Fruit fly (Drosophila melanogaster) whole organism, embryonic: ENCODE results near the gene meigo.

Source experiments
- Asciz ChIP-seq: fragments of 200-800 bp; sonication (Bioruptor generic); optimal IDR thresholded peaks from 2 replicates; lab custom pipeline; 2017; ENCODE audit warnings: missing biosample characterization, mild to moderate bottlenecking, missing genetic modification characterization, missing genetic modification reagents
- B-H1 ChIP-seq: fragments of 200-800 bp; sonication (Bioruptor generic); IDR thresholded peaks from 3 replicates; pipeline ENCODE4 v1.3.6; 2022; ENCODE audit warnings: missing biosample characterization, missing genetic modification characterization
- B-H2 ChIP-seq: fragments of 200-800 bp; sonication (Bioruptor generic); optimal IDR thresholded peaks from 2 replicates; lab custom pipeline; 2018; ENCODE audit warnings: missing biosample characterization, mild to moderate bottlenecking, missing genetic modification characterization
- CG10431 ChIP-seq: fragments of 200-800 bp; sonication (Bioruptor generic); optimal IDR thresholded peaks from 3 replicates; lab custom pipeline; 2018; ENCODE audit warnings: missing biosample characterization, mild to moderate bottlenecking, missing genetic modification characterization
- CG14014 ChIP-seq: fragments of 200-800 bp; sonication (Bioruptor generic); IDR thresholded peaks from 2 replicates; pipeline ENCODE4 v1.3.6; 2022; ENCODE audit warnings: missing biosample characterization, missing genetic modification characterization
- CG14860 ChIP-seq: fragments of 200-800 bp; sonication (Bioruptor generic); IDR thresholded peaks from 3 replicates; pipeline ENCODE4 v1.3.6; 2022; ENCODE audit warnings: missing biosample characterization, missing genetic modification characterization; ENCODE audit not compliant: partially characterized antibody
- CG15514 ChIP-seq: fragments of 200-800 bp; sonication (Bioruptor generic); optimal IDR thresholded peaks from 3 replicates; lab custom pipeline; 2017; ENCODE audit warnings: missing biosample characterization, missing genetic modification characterization, mild to moderate bottlenecking, moderate library complexity, missing genetic modification reagents
- CG1603 ChIP-seq: fragments of 200-800 bp; sonication (Bioruptor generic); optimal IDR thresholded peaks from 2 replicates; lab custom pipeline; 2019; ENCODE audit warnings: missing biosample characterization, mild to moderate bottlenecking, missing genetic modification characterization, moderate library complexity
- CG16813 ChIP-seq: fragments of 200-800 bp; sonication (Bioruptor generic); IDR thresholded peaks from 3 replicates; pipeline ENCODE4 v1.3.6; 2022; ENCODE audit warnings: missing biosample characterization, missing genetic modification characterization; ENCODE audit not compliant: partially characterized antibody
- CG17829 ChIP-seq: fragments of 200-800 bp; optimal IDR thresholded peaks from 2 replicates; lab custom pipeline; 2019; ENCODE audit warnings: missing biosample characterization, mild to moderate bottlenecking, missing genetic modification characterization, moderate library complexity
- CG1792 ChIP-seq: fragments of 200-800 bp; sonication (Bioruptor generic); optimal IDR thresholded peaks from 2 replicates; lab custom pipeline; 2016; ENCODE audit warnings: missing biosample characterization, missing genetic modification characterization
- CG18476 ChIP-seq: fragments of 200-800 bp; sonication (Bioruptor generic); optimal IDR thresholded peaks from 2 replicates; lab custom pipeline; 2016; ENCODE audit warnings: missing biosample characterization, mild to moderate bottlenecking, missing genetic modification characterization
- CG43689 ChIP-seq: fragments of 200-800 bp; sonication (Bioruptor generic); IDR thresholded peaks from 2 replicates; pipeline ENCODE4 v1.3.6; 2022; ENCODE audit warnings: missing biosample characterization, missing genetic modification characterization
- CG4617 ChIP-seq: fragments of 200-800 bp; sonication (Bioruptor generic); optimal IDR thresholded peaks from 3 replicates; lab custom pipeline; 2016; ENCODE audit warnings: missing biosample characterization, missing genetic modification characterization, borderline replicate concordance
- CG7357 ChIP-seq: fragments of 200-800 bp; sonication (Bioruptor generic); IDR thresholded peaks from 3 replicates; pipeline ENCODE4 v1.3.6; 2022; ENCODE audit warnings: missing biosample characterization, missing genetic modification characterization
- CG8281 ChIP-seq: fragments of 200-800 bp; sonication (Bioruptor generic); optimal IDR thresholded peaks from 2 replicates; lab custom pipeline; 2018; ENCODE audit warnings: missing biosample characterization, mild to moderate bottlenecking, missing genetic modification characterization, moderate library complexity
- CkIIα-i1 ChIP-seq: fragments of 200-800 bp; sonication (Bioruptor generic); IDR thresholded peaks from 2 replicates; pipeline ENCODE4 v1.3.6; 2022; ENCODE audit warnings: missing biosample characterization, missing genetic modification characterization
- D ChIP-seq, 2 experiments: fragments of 200-800 bp in 1 of 2; fragments of >200 bp in 1 of 2; sonication (Bioruptor generic) in 1 of 2; optimal IDR thresholded peaks; 2 replicates in 1 of 2; 3 replicates in 1 of 2; lab custom pipeline; 2017; ENCODE audit warnings: mild to moderate bottlenecking in 1 of 2, missing biosample characterization in 1 of 2, missing genetic modification characterization in 1 of 2, missing genetic modification reagents in 1 of 2
- Doc3 ChIP-seq: fragments of 200-800 bp; sonication (Bioruptor generic); IDR thresholded peaks from 3 replicates; pipeline ENCODE4 v1.3.6; 2022; ENCODE audit warnings: missing biosample characterization, missing genetic modification characterization; ENCODE audit not compliant: partially characterized antibody
- Dref ChIP-seq: fragments of 200-800 bp; sonication (Bioruptor generic); IDR thresholded peaks from 2 replicates; pipeline ENCODE4 v1.3.6; 2022; ENCODE audit warnings: missing biosample characterization, missing genetic modification characterization
- Fer2 ChIP-seq: fragments of 200-800 bp; sonication (Bioruptor generic); optimal IDR thresholded peaks from 2 replicates; lab custom pipeline; 2018; ENCODE audit warnings: missing biosample characterization, mild to moderate bottlenecking, missing genetic modification characterization, moderate library complexity
- Hand ChIP-seq: fragments of 200-800 bp; sonication (Bioruptor generic); optimal IDR thresholded peaks from 2 replicates; lab custom pipeline; 2017; ENCODE audit warnings: mild to moderate bottlenecking, missing biosample characterization, missing genetic modification reagents, missing genetic modification characterization
- Hr3 ChIP-seq: fragments of 200-800 bp; sonication (Bioruptor generic); optimal IDR thresholded peaks from 3 replicates; lab custom pipeline; 2016; ENCODE audit warnings: missing biosample characterization, missing genetic modification characterization
- Hsf ChIP-seq: fragments of 200-800 bp; sonication (Bioruptor generic); optimal IDR thresholded peaks from 3 replicates; lab custom pipeline; 2016; ENCODE audit warnings: missing biosample characterization, missing genetic modification characterization
- Opbp ChIP-seq: fragments of 200-800 bp; sonication (Bioruptor generic); IDR thresholded peaks from 3 replicates; pipeline ENCODE4 v1.3.6; 2022; ENCODE audit warnings: missing biosample characterization, missing genetic modification characterization; ENCODE audit not compliant: partially characterized antibody
- Rx ChIP-seq: fragments of 200-800 bp; sonication (Bioruptor generic); IDR thresholded peaks from 2 replicates; pipeline ENCODE4 v1.3.6; 2022; ENCODE audit warnings: missing biosample characterization, missing genetic modification characterization
- ara ChIP-seq: fragments of 200-800 bp; sonication (Bioruptor generic); IDR thresholded peaks from 2 replicates; pipeline ENCODE4 v1.3.6; 2022; ENCODE audit warnings: missing biosample characterization, missing genetic modification characterization
- cato ChIP-seq: fragments of 200-800 bp; sonication (Bioruptor generic); optimal IDR thresholded peaks from 2 replicates; lab custom pipeline; 2016; ENCODE audit warnings: missing biosample characterization, missing genetic modification characterization, borderline replicate concordance
- croc ChIP-seq: fragments of 200-800 bp; sonication (Bioruptor generic); conservative IDR thresholded peaks from 3 replicates; pipeline ENCODE4 v1.3.6; 2022; ENCODE audit warnings: missing biosample characterization, missing genetic modification characterization
- esg ChIP-seq: fragments of 200-800 bp; sonication (Bioruptor generic); conservative IDR thresholded peaks from 2 replicates; pipeline ENCODE4 v1.3.6; 2022; ENCODE audit warnings: missing biosample characterization, missing genetic modification characterization
- ind ChIP-seq: fragments of 200-800 bp; sonication (Bioruptor generic); optimal IDR thresholded peaks from 3 replicates; lab custom pipeline; 2016; ENCODE audit warnings: missing biosample characterization, missing genetic modification characterization
- kay ChIP-seq: fragments of 200-800 bp; sonication (Bioruptor generic); optimal IDR thresholded peaks from 2 replicates; lab custom pipeline; 2016; ENCODE audit warnings: missing biosample characterization, missing genetic modification characterization
- pfk ChIP-seq: fragments of 200-800 bp; sonication (Bioruptor generic); optimal IDR thresholded peaks from 2 replicates; lab custom pipeline; 2018; ENCODE audit warnings: missing biosample characterization, mild to moderate bottlenecking, missing genetic modification characterization, moderate library complexity
- pnt ChIP-seq: fragments of 200-800 bp; sonication (Bioruptor generic); optimal IDR thresholded peaks from 3 replicates; lab custom pipeline; 2016; ENCODE audit warnings: missing biosample characterization, missing genetic modification characterization
- tup ChIP-seq: fragments of 200-800 bp; sonication (Bioruptor generic); optimal IDR thresholded peaks from 2 replicates; lab custom pipeline; 2016; ENCODE audit warnings: missing biosample characterization, mild to moderate bottlenecking, missing genetic modification characterization, moderate library complexity
- twi ChIP-seq: fragments of 200-800 bp; optimal IDR thresholded peaks from 2 replicates; lab custom pipeline; 2019; ENCODE audit warnings: missing biosample characterization, mild to moderate bottlenecking, missing genetic modification characterization, moderate library complexity
- unc-4 ChIP-seq: fragments of 200-800 bp; sonication (Bioruptor generic); IDR thresholded peaks from 2 replicates; pipeline ENCODE4 v1.3.6; 2022; ENCODE audit warnings: missing biosample characterization, missing genetic modification characterization; ENCODE audit not compliant: partially characterized antibody
- zen2 ChIP-seq: fragments of 200-800 bp; sonication (Bioruptor generic); IDR thresholded peaks from 3 replicates; pipeline ENCODE4 v1.3.6; 2022; ENCODE audit warnings: missing biosample characterization, missing genetic modification characterization; ENCODE audit not compliant: partially characterized antibody
- zfh1 ChIP-seq: fragments of 200-800 bp; sonication (Bioruptor generic); IDR thresholded peaks from 3 replicates; pipeline ENCODE4 v1.3.6; 2022; ENCODE audit warnings: missing biosample characterization, missing genetic modification characterization

Gene meigo

DNA sequence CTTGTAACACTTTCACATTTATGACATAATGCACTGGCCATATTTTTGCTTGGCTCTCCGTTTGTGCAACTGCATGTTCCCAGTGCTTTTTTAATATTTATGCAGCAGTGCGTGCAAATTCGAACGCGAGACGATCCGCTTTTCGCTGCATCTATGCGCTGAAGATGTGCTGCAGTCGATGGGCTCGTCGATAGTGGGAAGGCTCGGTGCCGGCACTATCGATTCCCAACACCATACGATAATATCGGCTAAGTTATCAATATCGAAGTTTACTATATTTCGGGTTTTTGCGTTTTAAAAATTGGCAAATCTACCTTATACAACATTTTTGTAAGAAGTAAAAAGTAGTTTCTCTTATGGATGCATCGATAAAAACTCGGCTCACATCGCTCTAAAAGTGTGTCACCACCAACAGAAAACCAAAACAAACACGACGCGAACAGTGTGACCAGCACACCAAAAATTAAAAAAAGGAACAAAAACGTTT lies 40.4 kb upstream of the meigo start, which contains the start of gene RhoGAP93B (continued):
- TF ChIP-seq pfk (GFP tag; lab: Kevin White, UChicago) (peak; percentile 33), CG43689 (no peak), kay (GFP tag; lab: Kevin White, UChicago) (peak; percentile 64), Dref (GFP tag; lab: Robert Waterston, UW) (peak; percentile 88), CG4617 (GFP tag; lab: Kevin White, UChicago) (peak; percentile 56), CG14014 (GFP tag; lab: Robert Waterston, UW) (peak; percentile 94), CG1792 (peak; percentile 92), CG7357 (GFP tag; lab: Robert Waterston, UW) (peak; percentile 79; the same call in 2 of the 3 replicates), CG16813 (GFP tag; lab: Robert Waterston, UW) (peak; percentile 100), Fer2 (tag; lab: Kevin White, UChicago) (peak; percentile 82), cato (GFP tag; lab: Kevin White, UChicago) (peak; percentile 63), D (optimal IDR thresholded peaks at IDR 0.05; lab: Kevin White, UChicago) (peak; percentile 5), D (GFP tag; optimal IDR thresholded peaks at IDR 0.05; lab: Kevin White, UChicago) (peak; percentile 55), Hsf (peak; percentile 76), Hr3 (GFP tag; lab: Kevin White, UChicago) (peak; percentile 89), CG17829 (peak; percentile 88), B-H1 (GFP tag; lab: Robert Waterston, UW) (peak; percentile 82), zfh1 (peak; percentile 85), CG18476 (GFP tag; lab: Kevin White, UChicago) (peak; percentile 80), tup (GFP tag; lab: Kevin White, UChicago) (peak; percentile 35), ara (GFP tag; lab: Robert Waterston, UW) (peak; percentile 87), Doc3 (GFP tag; lab: Robert Waterston, UW) (peak; percentile 100), esg (GFP tag; lab: Robert Waterston, UW) (peak; percentile 90), Asciz (GFP tag; lab: Kevin White, UChicago) (no peak), Rx (GFP tag; lab: Robert Waterston, UW) (peak; percentile 83), CG1603 (peak; percentile 86), zen2 (GFP tag; lab: Robert Waterston, UW) (peak; percentile 100), CG15514 (GFP tag; lab: Kevin White, UChicago) (peak; percentile 90), CG14860 (peak; percentile 100), unc-4 (peak; percentile 99), Hand (GFP tag; lab: Kevin White, UChicago) (peak; percentile 1), pnt (peak; percentile 74), CkIIα-i1 (peak; percentile 55; the same call in 1 of the 2 replicates), croc (GFP tag; lab: Robert Waterston, UW) (peak; percentile 71; the same call in 2 of the 3 replicates), CG10431 (GFP tag; lab: Kevin White, UChicago) (no peak), ind (GFP tag; lab: Kevin White, UChicago) (peak; percentile 83), CG8281 (peak; percentile 26), B-H2 (GFP tag; lab: Kevin White, UChicago) (peak; percentile 84), Opbp (peak; percentile 99), twi (tag; lab: Kevin White, UChicago) (peak; percentile 54)
